Fruit fly (Drosophila melanogaster): Measurements from ENCODE around the gene heph.

The heph gene

dm6 chr3R:31805228-31805738 lies 210.0 kb downstream of the heph start, which contains the start of the genes CG42233 and CG1971:
Gene CG42233, minus strand, starts transcription at chr3R:31805278.
Gene CG1971, plus strand, starts transcription at chr3R:31805468.
- TF ChIP-seq Dll (optimal IDR thresholded peaks at IDR 0.05): no peak
- no peak for TF ChIP-seq EcR (GFP tag; optimal IDR thresholded peaks at IDR 0.05)
- no peak for TF ChIP-seq usp (GFP tag; optimal IDR thresholded peaks at IDR 0.05)
- no peak for TF ChIP-seq psq (optimal IDR thresholded peaks at IDR 0.05)
- no peak for TF ChIP-seq pan (optimal IDR thresholded peaks at IDR 0.05)

- TF ChIP-seq usp (GFP tag; optimal IDR thresholded peaks at IDR 0.05): no peak
- no peak for TF ChIP-seq CG8478 (optimal IDR thresholded peaks at IDR 0.05)
- no peak for TF ChIP-seq EcR (GFP tag; optimal IDR thresholded peaks at IDR 0.05)
- TF ChIP-seq psq (optimal IDR thresholded peaks at IDR 0.05): no peak
- TF ChIP-seq pan (optimal IDR thresholded peaks at IDR 0.05): no peak
- TF ChIP-seq Dll (optimal IDR thresholded peaks at IDR 0.05): no peak
Observed at dm6 chr3R:31800663-31801062, 214.7 kb downstream of the heph start, which contains the start of gene Ir100a. Gene Ir100a, plus strand, starts transcription at chr3R:31800963.

Data from whole organism.